Fruit fly (Drosophila melanogaster): ENCODE measurements around the gene Tmhs.
A peak's percentile ranks its signal among the peaks of the same experiment; 100 is the strongest.

Tmhs gene

dm6 chr3L:1881919-1882318 is 3.5 kb upstream of the Tmhs start:
- TF ChIP-seq CG12605 (GFP tag; IDR thresholded peaks at IDR 0.05) (no peak), CG32121 (GFP tag; IDR thresholded peaks at IDR 0.05) (no peak), CG8301 (tag; optimal IDR thresholded peaks at IDR 0.05) (no peak), CG14655 (GFP tag; optimal IDR thresholded peaks at IDR 0.05) (no peak), Pif1A (GFP tag; optimal IDR thresholded peaks at IDR 0.05) (no peak)

DNA sequence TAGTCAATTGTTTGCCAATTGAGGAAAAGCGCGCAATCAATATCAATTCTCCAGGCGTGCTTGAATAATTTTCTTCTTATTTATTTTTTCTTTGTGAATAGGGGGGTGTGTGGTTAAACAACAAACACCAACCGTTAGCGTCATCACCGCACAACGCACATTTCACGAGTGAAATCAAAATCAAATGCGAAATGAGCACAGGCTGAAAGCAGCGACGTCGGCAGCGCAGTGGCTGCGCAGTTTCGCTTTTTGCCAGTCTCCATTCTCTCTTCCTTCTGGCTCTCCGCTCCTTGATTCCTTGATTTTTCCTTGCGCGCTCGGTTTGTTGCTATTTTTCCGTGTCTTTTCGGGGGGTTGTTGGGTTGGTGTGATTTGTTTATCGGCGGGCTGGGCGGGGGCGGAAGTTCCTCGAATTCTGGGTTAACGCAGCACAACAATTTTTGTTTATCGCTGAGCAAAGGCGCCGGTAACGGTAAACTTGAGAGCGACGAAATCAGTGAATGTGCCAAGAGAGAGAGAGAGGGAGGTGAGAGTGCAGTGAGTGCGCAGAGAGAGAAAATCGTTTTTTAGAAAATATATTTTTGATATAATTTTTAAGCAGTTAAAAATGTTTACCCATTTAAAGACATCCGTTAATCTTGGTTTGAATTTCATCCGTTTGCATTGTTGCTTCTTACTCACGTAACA is 2.4 kb upstream of the Tmhs start, which contains the start of gene CG13937:
TSS of gene CG13937 (minus strand) at position 174 of the 687 bp plus-strand sequence.
- TF ChIP-seq gl (tag; optimal IDR thresholded peaks at IDR 0.05) (no peak), CG8301 (tag; optimal IDR thresholded peaks at IDR 0.05) (no peak), EcR (GFP tag; optimal IDR thresholded peaks at IDR 0.05) (no peak), CG34367 (tag; optimal IDR thresholded peaks at IDR 0.05) (no peak), CG32121 (GFP tag; IDR thresholded peaks at IDR 0.05) (no peak), Pif1B (GFP tag; optimal IDR thresholded peaks at IDR 0.05) (no peak), rn (GFP tag; IDR thresholded peaks at IDR 0.05) (no peak), CG10348 (GFP tag; IDR thresholded peaks at IDR 0.05) (no peak), Pif1A (GFP tag; optimal IDR thresholded peaks at IDR 0.05) (no peak), CG13204 (GFP tag; optimal IDR thresholded peaks at IDR 0.05) (no peak), CG8159 (tag; optimal IDR thresholded peaks at IDR 0.05) (no peak), CG15710 (tag; optimal IDR thresholded peaks at IDR 0.05) (no peak), CG9948 (tag; optimal IDR thresholded peaks at IDR 0.05) (no peak), CG17806 (tag; optimal IDR thresholded peaks at IDR 0.05) (no peak), CG4496 (GFP tag; IDR thresholded peaks at IDR 0.05) (no peak), Ets98B (GFP tag; IDR thresholded peaks at IDR 0.05) (no peak)

DNA sequence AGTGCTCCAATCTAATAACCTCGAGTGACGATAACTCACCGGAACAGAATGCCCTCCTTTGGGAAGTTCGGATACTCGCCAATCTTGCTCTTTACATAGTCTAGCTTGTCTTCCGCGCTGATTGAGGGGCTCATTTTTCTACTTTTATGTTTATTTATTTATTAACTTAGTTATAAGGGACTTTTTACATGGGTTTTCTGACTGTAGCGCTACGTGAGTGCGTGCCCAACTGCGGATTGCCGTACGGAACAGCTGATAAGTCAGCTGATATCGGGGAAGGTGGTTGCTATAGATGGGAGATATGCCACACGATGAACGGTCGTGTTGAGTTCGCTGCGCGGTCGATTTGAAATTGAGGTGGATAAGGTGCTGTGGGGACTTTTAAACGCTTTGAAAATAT is 805 bp upstream of the Tmhs start, which contains the start of gene Aprt:
TSS of gene Aprt (minus strand) at position 368 of the 400 bp plus-strand sequence.
- TF ChIP-seq CG15710 (tag; optimal IDR thresholded peaks at IDR 0.05) (no peak), CG17806 (tag; optimal IDR thresholded peaks at IDR 0.05) (no peak), EcR (GFP tag; optimal IDR thresholded peaks at IDR 0.05) (peak; percentile 2), CG14655 (GFP tag; optimal IDR thresholded peaks at IDR 0.05) (no peak), CG34367 (tag; optimal IDR thresholded peaks at IDR 0.05) (no peak), rn (GFP tag; IDR thresholded peaks at IDR 0.05) (no peak), Pif1B (GFP tag; optimal IDR thresholded peaks at IDR 0.05) (peak; percentile 8)

DNA sequence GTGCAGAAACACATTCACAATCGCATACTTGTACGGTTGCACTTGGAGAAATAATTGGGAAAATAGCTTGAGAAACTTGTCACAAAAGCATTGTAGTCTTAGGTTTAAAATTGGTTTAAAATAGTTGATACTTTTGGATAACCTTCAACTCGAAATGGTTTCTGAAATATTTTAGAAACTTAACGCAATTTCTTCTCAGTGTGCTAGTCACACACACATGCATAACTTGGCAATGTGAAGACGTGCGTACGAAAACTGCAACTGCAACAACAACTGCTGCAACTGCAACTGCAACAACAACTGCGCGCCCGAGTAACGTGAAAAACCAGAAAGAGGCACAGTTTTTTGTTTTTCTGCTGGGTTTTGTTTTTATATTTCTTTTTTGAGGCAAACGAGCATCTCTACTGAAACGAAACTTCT is 678 bp downstream of the Tmhs start:
- TF ChIP-seq CG10348 (GFP tag; IDR thresholded peaks at IDR 0.05) (peak; percentile 92), CG32121 (GFP tag; IDR thresholded peaks at IDR 0.05) (peak; percentile 99), EcR (GFP tag; optimal IDR thresholded peaks at IDR 0.05) (no peak), CG4496 (GFP tag; IDR thresholded peaks at IDR 0.05) (peak; percentile 99), CG13204 (GFP tag; optimal IDR thresholded peaks at IDR 0.05) (peak; percentile 91), D1 (tag; optimal IDR thresholded peaks at IDR 0.05) (peak; percentile 90), Pif1B (GFP tag; optimal IDR thresholded peaks at IDR 0.05) (peak; percentile 97), rn (GFP tag; IDR thresholded peaks at IDR 0.05) (peak; percentile 97), gl (tag; optimal IDR thresholded peaks at IDR 0.05) (peak; percentile 95), CG8159 (tag; optimal IDR thresholded peaks at IDR 0.05) (peak; percentile 98), CG15710 (tag; optimal IDR thresholded peaks at IDR 0.05) (peak; percentile 97), CG14655 (GFP tag; optimal IDR thresholded peaks at IDR 0.05) (peak; percentile 99), CG17806 (tag; optimal IDR thresholded peaks at IDR 0.05) (peak; percentile 98), Ets98B (GFP tag; IDR thresholded peaks at IDR 0.05) (peak; percentile 99), CG9948 (tag; optimal IDR thresholded peaks at IDR 0.05) (peak; percentile 96), CG34367 (tag; optimal IDR thresholded peaks at IDR 0.05) (peak; percentile 98), CG8301 (tag; optimal IDR thresholded peaks at IDR 0.05) (peak; percentile 99), Snoo (tag; optimal IDR thresholded peaks at IDR 0.05) (peak; percentile 92), Pif1A (GFP tag; optimal IDR thresholded peaks at IDR 0.05) (peak; percentile 98), CG12605 (GFP tag; IDR thresholded peaks at IDR 0.05) (peak; percentile 97), fd96Ca (GFP tag; IDR thresholded peaks at IDR 0.05) (peak; percentile 98)

dm6 chr3L:1887929-1888529 is 2.6 kb downstream of the Tmhs start:
- TF ChIP-seq CG4496 (GFP tag; IDR thresholded peaks at IDR 0.05): no peak
- no peak for TF ChIP-seq CG15710 (tag; optimal IDR thresholded peaks at IDR 0.05)
- TF ChIP-seq CG13204 (GFP tag; optimal IDR thresholded peaks at IDR 0.05): no peak
- TF ChIP-seq Pif1A (GFP tag; optimal IDR thresholded peaks at IDR 0.05): no peak

- TF ChIP-seq Snoo (tag; optimal IDR thresholded peaks at IDR 0.05) (no peak), CG15710 (tag; optimal IDR thresholded peaks at IDR 0.05) (no peak), CG4496 (GFP tag; IDR thresholded peaks at IDR 0.05) (peak; percentile 25; the same call in 1 of the 3 replicates), CG32121 (GFP tag; IDR thresholded peaks at IDR 0.05) (no peak)
Measured at dm6 chr3L:1890941-1891340, 5.5 kb downstream of the Tmhs start.
